Fruit fly (Drosophila melanogaster) Kc167 (cell line): Measurements from ENCODE around the gene CG9263.
A peak's percentile ranks its signal among the peaks of the same experiment; 100 is the strongest.

Experiments used
- Myc ChIP-seq: fragments of >200 bp; optimal IDR thresholded peaks from 2 replicates; lab custom pipeline; 2017; ENCODE audit warnings: missing external identifiers
- Sin3A ChIP-seq: fragments of >200 bp; optimal IDR thresholded peaks from 2 replicates; lab custom pipeline; 2018; ENCODE audit warnings: missing external identifiers
- h ChIP-seq: fragments of >200 bp; optimal IDR thresholded peaks from 3 replicates; lab custom pipeline; 2018; ENCODE audit warnings: missing external identifiers
- insv ChIP-seq: fragments of >200 bp; optimal IDR thresholded peaks from 3 replicates; lab custom pipeline; 2018; ENCODE audit warnings: missing external identifiers
- psq ChIP-seq: fragments of >200 bp; optimal IDR thresholded peaks from 2 replicates; lab custom pipeline; 2017; ENCODE audit warnings: missing external identifiers
- ttk ChIP-seq: sonication (Bioruptor generic); optimal IDR thresholded peaks from 2 replicates; lab custom pipeline; 2017; ENCODE audit warnings: missing external identifiers

Gene CG9263

DNA sequence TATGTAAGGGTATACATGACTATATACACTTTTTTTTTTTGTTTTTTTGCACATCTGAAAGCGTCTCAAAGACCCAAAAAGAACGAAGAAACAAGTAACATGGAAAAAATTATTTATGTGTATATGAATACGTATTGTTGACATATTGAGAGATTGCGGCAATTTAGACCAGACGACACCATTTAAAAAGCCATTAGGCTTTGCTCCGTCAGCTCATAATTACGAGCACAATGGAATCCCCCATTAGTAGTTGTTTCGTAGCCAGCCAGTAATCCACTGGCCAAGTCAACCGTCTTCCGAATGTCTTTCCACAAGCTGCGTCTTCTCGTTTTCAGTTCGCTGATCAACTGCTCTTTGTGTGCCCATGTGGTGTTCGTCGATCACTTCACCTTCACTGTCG is 14.8 kb downstream of the CG9263 start, which contains the start of gene CG33640:
Gene CG33640, plus strand, starts transcription at position 301 of the 400 bp plus-strand sequence.
- TF ChIP-seq ttk (lab: Kevin White, UChicago) (no peak), Sin3A (lab: Kevin White, UChicago) (no peak), h (lab: Kevin White, UChicago) (no peak), psq (lab: Kevin White, UChicago) (no peak), insv (lab: Kevin White, UChicago) (no peak), Myc (lab: Kevin White, UChicago) (no peak)

dm6 chr2L:13521807-13522206 is 20.6 kb downstream of the CG9263 start:
- TF ChIP-seq ttk (lab: Kevin White, UChicago), result no peak
- no peak for TF ChIP-seq Sin3A (lab: Kevin White, UChicago)
- no peak for TF ChIP-seq psq (lab: Kevin White, UChicago)
- TF ChIP-seq h (lab: Kevin White, UChicago), result no peak
- no peak for TF ChIP-seq Myc (lab: Kevin White, UChicago)
- no peak for TF ChIP-seq insv (lab: Kevin White, UChicago)

DNA sequence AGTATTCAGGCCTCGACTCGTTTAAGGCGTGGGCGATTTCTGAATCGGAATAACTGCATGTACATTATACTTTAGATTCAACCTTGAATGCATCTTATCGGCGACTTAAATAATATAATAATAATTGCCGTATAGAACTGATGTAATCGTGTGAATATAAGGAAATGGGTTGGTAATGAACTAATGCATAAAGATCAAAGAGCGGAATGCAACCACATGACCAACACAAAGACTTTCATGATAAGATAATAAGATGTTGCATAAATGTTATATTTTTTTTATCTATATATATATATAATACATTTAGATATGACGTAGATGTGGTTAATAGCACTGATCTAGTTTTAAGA is 26.7 kb downstream of the CG9263 start:
- TF ChIP-seq Myc (lab: Kevin White, UChicago), result no peak
- no peak for TF ChIP-seq ttk (lab: Kevin White, UChicago)
- no peak for TF ChIP-seq Sin3A (lab: Kevin White, UChicago)
- no peak for TF ChIP-seq insv (lab: Kevin White, UChicago)
- no peak for TF ChIP-seq h (lab: Kevin White, UChicago)
- TF ChIP-seq psq (lab: Kevin White, UChicago), result no peak

- no peak for TF ChIP-seq psq (lab: Kevin White, UChicago)
- no peak for TF ChIP-seq ttk (lab: Kevin White, UChicago)
- TF ChIP-seq h (lab: Kevin White, UChicago), result no peak
- TF ChIP-seq insv (lab: Kevin White, UChicago), result no peak
- no peak for TF ChIP-seq Myc (lab: Kevin White, UChicago)
- no peak for TF ChIP-seq Sin3A (lab: Kevin White, UChicago)
Observed at dm6 chr2L:13514945-13515687, 27.3 kb downstream of the CG9263 start.

- no peak for TF ChIP-seq Sin3A (lab: Kevin White, UChicago)
- no peak for TF ChIP-seq ttk (lab: Kevin White, UChicago)
- no peak for TF ChIP-seq h (lab: Kevin White, UChicago)
- TF ChIP-seq Myc (lab: Kevin White, UChicago), result no peak
- no peak for TF ChIP-seq psq (lab: Kevin White, UChicago)
- no peak for TF ChIP-seq insv (lab: Kevin White, UChicago)
Observed at dm6 chr2L:13514262-13514937, 28.0 kb downstream of the CG9263 start.

DNA sequence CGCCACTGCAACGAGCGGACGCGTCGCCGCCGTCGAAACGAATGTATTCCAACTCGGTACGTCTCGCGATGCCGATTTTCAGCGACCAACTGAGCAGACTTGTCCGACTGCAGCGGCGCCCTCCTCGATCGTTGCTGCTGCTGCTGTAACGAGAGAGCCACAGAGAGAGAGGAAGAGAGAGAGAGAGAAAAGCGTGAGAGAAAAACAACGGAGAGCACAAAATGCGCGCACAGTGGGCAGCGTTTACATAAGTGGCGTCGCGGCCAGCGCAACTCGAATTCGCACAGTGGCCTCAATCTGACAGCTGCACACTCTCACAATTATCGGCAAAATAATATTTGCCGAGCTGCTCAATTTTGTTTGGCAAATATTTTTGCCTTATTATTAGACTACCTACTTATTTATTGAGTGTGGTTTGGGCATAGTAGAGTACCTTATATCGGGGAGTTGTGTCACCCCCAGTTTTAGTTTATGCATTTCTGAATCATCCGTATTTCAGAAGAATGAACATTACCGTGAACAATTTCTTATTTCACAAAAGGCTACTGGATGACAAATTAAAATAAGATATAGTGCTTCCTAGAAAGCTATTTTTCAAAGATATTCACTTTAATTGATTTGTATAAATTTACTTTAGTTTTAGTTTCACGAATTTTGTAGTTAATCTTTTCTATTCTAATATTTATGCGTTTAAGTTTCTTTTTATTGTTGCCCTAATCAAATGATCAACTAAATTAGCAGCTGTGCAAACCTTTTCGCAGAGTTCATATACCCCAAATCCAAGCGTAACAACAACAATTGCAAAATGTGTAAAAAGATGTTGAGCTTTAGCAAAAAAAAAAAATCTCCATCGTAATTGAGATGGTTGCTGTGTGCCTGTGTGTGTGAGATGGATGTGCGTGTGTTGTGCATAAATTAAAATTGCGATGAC is 28.8 kb downstream of the CG9263 start:
- TF ChIP-seq insv (lab: Kevin White, UChicago) (peak; percentile 35), Sin3A (lab: Kevin White, UChicago) (no peak)

dm6 chr2L:13513033-13513330 is 29.4 kb downstream of the CG9263 start:
- TF ChIP-seq Myc (lab: Kevin White, UChicago) (no peak), h (lab: Kevin White, UChicago) (peak; percentile 60), insv (lab: Kevin White, UChicago) (peak; percentile 85), psq (lab: Kevin White, UChicago) (no peak)

DNA sequence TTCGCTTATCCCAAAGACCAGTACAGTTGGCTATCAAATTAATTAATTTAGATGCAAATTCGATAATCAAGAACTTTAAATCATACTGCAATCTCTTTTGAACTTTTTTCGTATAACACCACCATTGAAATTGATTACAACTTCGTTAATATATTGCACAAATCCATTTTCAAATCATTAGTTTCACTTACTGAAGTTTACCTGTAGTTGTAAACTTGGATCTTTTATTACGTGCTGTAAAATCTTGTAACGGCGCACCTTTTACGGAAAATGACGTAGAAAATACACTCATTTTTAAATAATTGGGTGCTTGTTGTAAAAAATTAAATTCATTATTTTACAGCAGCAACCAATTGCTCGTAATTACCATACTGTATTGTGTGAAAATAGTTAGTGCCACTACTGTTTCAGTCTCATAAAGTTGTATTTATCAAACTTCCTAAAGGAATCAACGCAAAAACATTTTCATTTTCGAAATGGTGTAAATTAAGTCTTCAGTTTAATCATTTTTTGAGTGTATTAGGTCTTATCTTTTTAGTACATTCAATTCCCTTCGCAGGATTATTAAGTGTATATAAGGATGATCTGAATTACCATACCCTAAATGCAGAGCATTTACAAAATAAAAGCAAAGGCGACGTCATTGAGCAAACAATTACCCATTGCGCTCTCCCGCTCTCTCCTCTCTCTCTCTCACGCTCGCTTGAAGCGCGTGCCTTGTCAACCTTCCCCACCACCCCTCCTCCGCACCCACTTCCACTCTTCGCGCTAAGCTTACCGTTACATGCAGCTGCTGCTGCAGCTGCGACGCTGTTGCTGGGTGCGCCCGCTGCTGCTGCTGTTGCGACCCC is 30.0 kb downstream of the CG9263 start:
- TF ChIP-seq Sin3A (lab: Kevin White, UChicago), result no peak
- TF ChIP-seq h (lab: Kevin White, UChicago), result no peak
- no peak for TF ChIP-seq Myc (lab: Kevin White, UChicago)
- TF ChIP-seq psq (lab: Kevin White, UChicago), result no peak
- TF ChIP-seq insv (lab: Kevin White, UChicago), result no peak
- TF ChIP-seq ttk (lab: Kevin White, UChicago), result no peak

- no peak for TF ChIP-seq insv (lab: Kevin White, UChicago)
- no peak for TF ChIP-seq ttk (lab: Kevin White, UChicago)
- TF ChIP-seq h (lab: Kevin White, UChicago), result no peak
- TF ChIP-seq Myc (lab: Kevin White, UChicago), result no peak
- no peak for TF ChIP-seq psq (lab: Kevin White, UChicago)
- TF ChIP-seq Sin3A (lab: Kevin White, UChicago), result no peak
Observed at dm6 chr2L:13510870-13511867, 31.2 kb downstream of the CG9263 start.
